Worm (Caenorhabditis elegans) whole organism, young adult: Measurements from ENCODE around the gene end-1.

ENCODE experiments used
- F10E7.11 ChIP-seq: sonication (generic microtip); optimal IDR thresholded peaks from 2 replicates; lab custom pipeline; 2017; ENCODE audit warnings: mild to moderate bottlenecking, missing genetic modification characterization, moderate library complexity, missing compliant biosample characterization
- F55B11.4 ChIP-seq: sonication (generic microtip); optimal IDR thresholded peaks from 2 replicates; lab custom pipeline; 2016; ENCODE audit warnings: missing compliant biosample characterization, missing genetic modification characterization, borderline replicate concordance; ENCODE audit not compliant: insufficient read depth
- F57A8.1 ChIP-seq: fragments of 200-800 bp; sonication (Bioruptor generic); optimal IDR thresholded peaks from 2 replicates; lab custom pipeline; 2018; ENCODE audit warnings: mild to moderate bottlenecking, missing genetic modification characterization, moderate library complexity, missing compliant biosample characterization
- T07F8.4 ChIP-seq: sonication (generic microtip); optimal IDR thresholded peaks from 2 replicates; lab custom pipeline; 2016; ENCODE audit warnings: mild to moderate bottlenecking, missing genetic modification characterization, moderate library complexity, missing compliant biosample characterization
- attf-3 ChIP-seq: fragments of 200-800 bp; sonication (Bioruptor generic); conservative IDR thresholded peaks from 2 replicates; pipeline ENCODE4 v1.3.6; 2022; ENCODE audit warnings: missing genetic modification reagents, missing genetic modification characterization, missing compliant biosample characterization
- bed-2 ChIP-seq: fragments of 200-800 bp; sonication (Bioruptor generic); IDR thresholded peaks from 2 replicates; pipeline ENCODE4 v1.3.6; 2022; ENCODE audit warnings: missing genetic modification reagents, missing genetic modification characterization, missing compliant biosample characterization
- cebp-1 ChIP-seq, 2 experiments: fragments of 200-800 bp in 1 of 2; sonication (Bioruptor generic) in 1 of 2; sonication (generic microtip) in 1 of 2; IDR thresholded peaks in 1 of 2; optimal IDR thresholded peaks in 1 of 2; 2 replicates each; pipeline versions ENCODE4 v1.3.6 to Lab custom; 2017 to 2022; ENCODE audit warnings: missing compliant biosample characterization in 2 of 2, missing genetic modification characterization in 2 of 2, mild to moderate bottlenecking in 1 of 2, missing genetic modification reagents in 1 of 2, moderate library complexity in 1 of 2
- ceh-100 ChIP-seq: fragments of 200-800 bp; sonication (Bioruptor generic); IDR thresholded peaks from 2 replicates; pipeline ENCODE4 v1.3.6; 2022; ENCODE audit warnings: missing genetic modification reagents, missing genetic modification characterization, missing compliant biosample characterization
- ceh-27 ChIP-seq: fragments of 200-800 bp; sonication (Bioruptor generic); optimal IDR thresholded peaks from 2 replicates; lab custom pipeline; 2018; ENCODE audit warnings: mild to moderate bottlenecking, missing genetic modification characterization, moderate library complexity, missing compliant biosample characterization
- die-1 ChIP-seq: sonication (generic microtip); optimal IDR thresholded peaks from 2 replicates; lab custom pipeline; 2016; ENCODE audit warnings: missing genotype, mild to moderate bottlenecking, missing genetic modification characterization, missing compliant biosample characterization
- hmg-1.2 ChIP-seq: fragments of 200-800 bp; sonication (Bioruptor generic); IDR thresholded peaks from 2 replicates; pipeline ENCODE4 v1.3.6; 2022; ENCODE audit warnings: missing genetic modification reagents, missing genetic modification characterization, missing compliant biosample characterization
- hrde-1 ChIP-seq: sonication (generic microtip); optimal IDR thresholded peaks from 2 replicates; lab custom pipeline; 2016; ENCODE audit warnings: missing genetic modification characterization, mild to moderate bottlenecking, missing compliant biosample characterization, moderate library complexity, missing genotype, missing genetic modification reagents, borderline replicate concordance
- madf-10 ChIP-seq: sonication (generic microtip); optimal IDR thresholded peaks from 2 replicates; lab custom pipeline; 2016; ENCODE audit warnings: mild to moderate bottlenecking, missing genetic modification characterization, missing compliant biosample characterization
- madf-3 ChIP-seq: fragments of 200-800 bp; sonication (Bioruptor generic); IDR thresholded peaks from 2 replicates; pipeline ENCODE4 v1.3.6; 2022; ENCODE audit warnings: missing genetic modification reagents, missing genetic modification characterization, missing compliant biosample characterization
- mcd-1 ChIP-seq: fragments of 200-800 bp; sonication (Bioruptor generic); IDR thresholded peaks from 2 replicates; pipeline ENCODE4 v1.3.6; 2022; ENCODE audit warnings: missing genetic modification reagents, missing genetic modification characterization, missing compliant biosample characterization
- nfya-2 ChIP-seq: fragments of 200-800 bp; sonication (Bioruptor generic); IDR thresholded peaks from 2 replicates; pipeline ENCODE4 v1.3.6; 2022; ENCODE audit warnings: missing genetic modification reagents, missing genetic modification characterization, missing compliant biosample characterization
- nfyb-1 ChIP-seq: fragments of 200-800 bp; sonication (Bioruptor generic); IDR thresholded peaks from 2 replicates; pipeline ENCODE4 v1.3.6; 2022; ENCODE audit warnings: missing genetic modification reagents, missing genetic modification characterization, missing compliant biosample characterization
- nhr-27 ChIP-seq: fragments of 200-800 bp; sonication (Bioruptor generic); optimal IDR thresholded peaks from 2 replicates; lab custom pipeline; 2018; ENCODE audit warnings: mild to moderate bottlenecking, missing genetic modification characterization, moderate library complexity, missing compliant biosample characterization
- pbrm-1 ChIP-seq: fragments of 200-800 bp; sonication (Bioruptor generic); IDR thresholded peaks from 2 replicates; pipeline ENCODE4 v1.3.6; 2022; ENCODE audit warnings: missing genetic modification reagents, missing genetic modification characterization, missing compliant biosample characterization
- snpc-1.1 ChIP-seq: sonication (generic microtip); optimal IDR thresholded peaks from 2 replicates; lab custom pipeline; 2017; ENCODE audit warnings: missing genetic modification characterization, mild to moderate bottlenecking, missing compliant biosample characterization, antibody characterized with exemption, moderate library complexity, missing genotype, missing genetic modification reagents; ENCODE audit not compliant: insufficient read depth
- snpc-3.4 ChIP-seq: sonication (generic microtip); optimal IDR thresholded peaks from 2 replicates; lab custom pipeline; 2017; ENCODE audit warnings: missing genetic modification characterization, mild to moderate bottlenecking, missing compliant biosample characterization, antibody characterized with exemption, moderate library complexity, missing genotype, missing genetic modification reagents
- tbx-9 ChIP-seq: sonication (generic microtip); optimal IDR thresholded peaks from 2 replicates; lab custom pipeline; 2016; ENCODE audit warnings: borderline replicate concordance, missing genetic modification characterization, inconsistent platforms, missing compliant biosample characterization
- zfh-2 ChIP-seq: fragments of 200-800 bp; sonication (Bioruptor generic); conservative IDR thresholded peaks from 2 replicates; pipeline ENCODE4 v1.3.6; 2022; ENCODE audit warnings: missing genetic modification reagents, missing genetic modification characterization, missing compliant biosample characterization
- zim-3 ChIP-seq: sonication (generic microtip); optimal IDR thresholded peaks from 2 replicates; lab custom pipeline; 2017; ENCODE audit warnings: mild to moderate bottlenecking, missing genetic modification characterization, moderate library complexity, missing compliant biosample characterization
- ztf-22 ChIP-seq: fragments of 200-800 bp; sonication (Bioruptor generic); optimal IDR thresholded peaks from 2 replicates; lab custom pipeline; 2018; ENCODE audit warnings: mild to moderate bottlenecking, missing genetic modification characterization, moderate library complexity, missing compliant biosample characterization
- ztf-25 ChIP-seq: fragments of 200-800 bp; sonication (Bioruptor generic); IDR thresholded peaks from 2 replicates; pipeline ENCODE4 v1.3.6; 2022; ENCODE audit warnings: missing genetic modification reagents, missing genetic modification characterization, missing compliant biosample characterization
- ztf-26 ChIP-seq: sonication (generic microtip); optimal IDR thresholded peaks from 2 replicates; lab custom pipeline; 2017; ENCODE audit warnings: missing genetic modification characterization, missing compliant biosample characterization
- ztf-3 ChIP-seq: fragments of 200-800 bp; sonication (Bioruptor generic); optimal IDR thresholded peaks from 2 replicates; lab custom pipeline; 2018; ENCODE audit warnings: mild to moderate bottlenecking, missing genetic modification characterization, missing compliant biosample characterization
- ztf-6 ChIP-seq: fragments of 200-800 bp; sonication (Bioruptor generic); IDR thresholded peaks from 2 replicates; pipeline ENCODE4 v1.3.6; 2022; ENCODE audit warnings: missing genetic modification reagents, missing genetic modification characterization, missing compliant biosample characterization

Gene end-1

DNA sequence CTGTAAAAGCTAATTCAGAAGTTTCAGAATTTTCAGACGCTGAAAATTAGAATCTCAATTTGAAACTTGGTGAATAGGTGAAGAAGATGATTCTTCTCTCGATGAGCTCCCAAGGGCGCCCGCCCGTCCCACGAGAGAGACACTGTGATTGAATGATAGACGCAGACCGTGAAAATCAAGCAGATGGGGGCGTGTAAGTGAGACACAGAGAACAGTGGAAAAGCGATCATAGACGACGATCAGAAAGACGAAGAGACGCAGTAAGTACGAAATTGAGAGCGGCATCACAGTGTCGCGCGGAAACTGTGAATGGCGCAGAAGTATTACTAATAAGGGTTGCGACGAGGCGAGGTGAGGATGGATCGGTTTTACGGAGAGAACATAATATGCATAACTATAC is 17.5 kb downstream of the end-1 start:
- TF ChIP-seq die-1 (tag; lab: Kevin White, UChicago) = no peak
- no peak for TF ChIP-seq tbx-9 (tag; lab: Kevin White, UChicago)
- TF ChIP-seq mcd-1 (GFP tag; lab: Robert Waterston, UW) = peak; percentile 28; the same call in 1 of the 2 replicates
- TF ChIP-seq hrde-1 (tag; lab: Kevin White, UChicago) = no peak
- peak; percentile 79; the same call in 1 of the 2 replicates for TF ChIP-seq hmg-1.2
- no peak for TF ChIP-seq snpc-1.1
- no peak for TF ChIP-seq cebp-1 (GFP tag; IDR thresholded peaks at IDR 0.05; lab: Robert Waterston, UW)
- peak; percentile 21 for TF ChIP-seq cebp-1 (tag; optimal IDR thresholded peaks at IDR 0.05; lab: Kevin White, UChicago)
- TF ChIP-seq zfh-2 (GFP tag; lab: Robert Waterston, UW) = 0 out of 2 replicates have a peak, but pooled peaks have one; percentile 29
- 0 out of 2 replicates have a peak, but pooled peaks have one; percentile 7 for TF ChIP-seq madf-3
- TF ChIP-seq ztf-25 (GFP tag; lab: Robert Waterston, UW) = 0 out of 2 replicates have a peak, but pooled peaks have one; percentile 53
- TF ChIP-seq pbrm-1 (GFP tag; lab: Robert Waterston, UW) = no peak
- TF ChIP-seq nhr-27 = no peak
- no peak for TF ChIP-seq ztf-26 (tag; lab: Kevin White, UChicago)
- TF ChIP-seq ceh-27 (GFP tag; lab: Kevin White, UChicago) = no peak

DNA sequence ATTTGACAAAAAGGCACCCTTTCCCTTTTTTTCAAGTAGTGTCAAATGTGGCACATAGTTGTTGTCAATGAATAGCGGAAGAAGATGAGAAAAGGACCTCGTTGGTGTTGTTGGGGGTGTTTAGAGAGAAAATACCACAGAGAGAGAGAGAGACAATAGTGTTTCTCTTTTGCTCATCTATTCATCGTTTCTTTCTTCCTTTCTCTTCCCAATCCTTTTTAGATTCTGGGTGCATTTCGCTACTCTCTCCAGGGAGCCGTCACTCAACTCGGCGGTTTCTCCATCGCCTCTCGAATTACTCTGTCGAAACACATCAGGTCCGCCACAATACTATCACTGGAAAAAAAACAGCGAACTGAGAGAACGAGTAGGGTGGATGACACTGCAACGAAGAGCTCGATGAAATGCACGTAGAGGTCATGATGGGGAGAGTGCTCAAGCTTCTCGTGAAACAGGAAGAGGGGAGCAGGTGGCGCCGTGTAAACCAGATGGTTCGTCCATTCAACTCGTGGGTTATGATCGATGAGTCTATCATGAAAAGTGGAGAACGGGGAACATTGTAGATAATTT is 18.7 kb downstream of the end-1 start:
- peak; percentile 21; the same call in 1 of the 2 replicates for TF ChIP-seq zfh-2 (GFP tag; lab: Robert Waterston, UW)
- no peak for TF ChIP-seq T07F8.4 (tag; lab: Kevin White, UChicago)
- no peak for TF ChIP-seq attf-3 (GFP tag; lab: Robert Waterston, UW)
- TF ChIP-seq F57A8.1 = no peak
- TF ChIP-seq nfya-2 = no peak
- TF ChIP-seq ztf-22 = no peak
- no peak for TF ChIP-seq cebp-1 (GFP tag; IDR thresholded peaks at IDR 0.05; lab: Robert Waterston, UW)
- peak; percentile 17 for TF ChIP-seq cebp-1 (tag; optimal IDR thresholded peaks at IDR 0.05; lab: Kevin White, UChicago)
- no peak for TF ChIP-seq snpc-3.4 (tag; lab: Kevin White, UChicago)

DNA sequence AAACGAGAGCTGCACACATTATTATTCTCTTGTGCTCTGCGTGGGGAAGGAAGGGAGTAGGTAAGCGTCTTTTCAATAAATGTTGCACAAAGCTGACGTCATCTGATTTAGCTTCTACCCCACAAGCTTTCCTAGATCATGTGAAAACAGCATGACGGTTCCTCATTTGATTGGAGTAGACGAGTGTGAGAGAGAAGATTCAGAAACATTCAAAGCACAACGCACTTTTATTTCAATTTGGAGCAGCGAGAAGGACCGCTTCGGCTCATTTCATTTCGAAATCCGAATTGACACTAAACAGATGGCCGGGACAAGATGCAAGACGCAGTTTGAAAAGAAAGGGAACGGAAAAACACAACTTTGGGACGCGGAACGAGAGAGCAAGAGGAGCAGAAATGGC is 19.4 kb downstream of the end-1 start:
- TF ChIP-seq cebp-1 (GFP tag; IDR thresholded peaks at IDR 0.05; lab: Robert Waterston, UW) = no peak
- peak; percentile 42 for TF ChIP-seq cebp-1 (tag; optimal IDR thresholded peaks at IDR 0.05; lab: Kevin White, UChicago)
- no peak for TF ChIP-seq madf-10 (tag; lab: Kevin White, UChicago)

DNA sequence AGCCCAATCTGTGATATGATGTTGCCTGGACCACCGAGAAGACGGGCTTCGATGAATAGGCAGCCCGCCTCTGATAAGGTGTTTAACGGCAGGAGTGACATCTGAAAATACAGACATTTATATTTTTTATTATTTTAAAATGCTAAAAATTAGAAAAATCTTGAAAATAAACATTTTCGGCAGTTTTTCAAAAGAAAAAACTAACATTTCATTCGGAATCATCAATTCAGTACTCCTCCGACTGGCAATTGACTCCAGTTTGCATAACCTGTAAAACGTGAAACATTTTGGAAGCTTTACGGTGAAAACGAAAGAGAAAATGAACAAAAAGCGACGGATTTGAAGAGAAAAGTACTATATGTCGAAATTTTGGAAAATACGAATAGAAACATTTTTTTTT is 20.9 kb downstream of the end-1 start, which contains the start of gene ric-7:
Gene ric-7 (minus strand): TSS at position 101 of the 400 bp plus-strand sequence.
- TF ChIP-seq ceh-100 (GFP tag; lab: Robert Waterston, UW) (no peak), ztf-6 (GFP tag; lab: Robert Waterston, UW) (no peak), zim-3 (no peak)

DNA sequence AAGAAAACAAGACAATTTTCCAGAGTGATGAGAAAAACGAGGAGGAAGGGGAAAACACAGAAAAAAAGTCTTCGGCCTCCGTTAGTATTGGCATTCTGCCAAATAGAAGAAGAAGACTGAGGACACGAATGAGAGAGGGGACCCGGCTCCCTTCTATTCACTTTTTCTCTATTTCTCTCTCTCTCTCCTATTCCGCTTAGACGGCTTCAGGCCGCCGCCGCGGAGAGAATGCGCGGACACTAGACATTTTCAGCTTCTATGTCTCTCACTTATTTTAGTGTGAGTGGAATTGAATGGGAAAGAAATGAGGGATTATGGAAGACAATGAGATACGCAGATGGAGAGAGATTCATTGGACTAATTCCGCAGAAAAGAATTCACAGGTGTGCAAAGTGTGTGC is 21.9 kb downstream of the end-1 start:
- TF ChIP-seq bed-2 (GFP tag; lab: Robert Waterston, UW) (no peak), ztf-3 (GFP tag; lab: Kevin White, UChicago) (no peak), F55B11.4 (tag; lab: Kevin White, UChicago) (no peak), F10E7.11 (tag; lab: Kevin White, UChicago) (no peak), nfyb-1 (GFP tag; lab: Robert Waterston, UW) (no peak), zfh-2 (GFP tag; lab: Robert Waterston, UW) (0 out of 2 replicates have a peak, but pooled peaks have one; percentile 16), snpc-1.1 (no peak)
